Worm (Caenorhabditis elegans) whole organism, late embryonic: ENCODE measurements around the gene kel-8.

Experiments used
- C08G9.2 ChIP-seq: sonication (generic microtip); optimal IDR thresholded peaks from 2 replicates; lab custom pipeline; 2016; ENCODE audit warnings: mild to moderate bottlenecking, missing genetic modification characterization, moderate library complexity, missing compliant biosample characterization
- C38D4.7 ChIP-seq: fragments of 200-800 bp; sonication (Bioruptor generic); optimal IDR thresholded peaks from 2 replicates; lab custom pipeline; 2018; ENCODE audit warnings: mild to moderate bottlenecking, missing genetic modification characterization, moderate library complexity, missing compliant biosample characterization
- K09A11.1 ChIP-seq: sonication (generic microtip); optimal IDR thresholded peaks from 2 replicates; lab custom pipeline; 2017; ENCODE audit warnings: antibody characterized with exemption, mild to moderate bottlenecking, missing genetic modification characterization, missing compliant biosample characterization; ENCODE audit not compliant: insufficient read depth
- ama-1 ChIP-seq: fragments of 150-350 bp; optimal IDR thresholded peaks from 2 replicates; lab custom pipeline; 2014
- ceh-14 ChIP-seq: sonication (generic microtip); optimal IDR thresholded peaks from 2 replicates; lab custom pipeline; 2016; ENCODE audit warnings: missing genotype, missing genetic modification characterization, missing compliant biosample characterization
- ceh-18 ChIP-seq: sonication (generic microtip); optimal IDR thresholded peaks from 2 replicates; lab custom pipeline; 2016; ENCODE audit warnings: missing genetic modification characterization, missing compliant biosample characterization
- ceh-22 ChIP-seq: sonication (generic microtip); optimal IDR thresholded peaks from 2 replicates; lab custom pipeline; 2017; ENCODE audit warnings: missing biosample characterization, missing genetic modification characterization
- ceh-34 ChIP-seq: sonication (generic microtip); optimal IDR thresholded peaks from 2 replicates; lab custom pipeline; 2016; ENCODE audit warnings: mild to moderate bottlenecking, missing genetic modification characterization, missing compliant biosample characterization
- ceh-45 ChIP-seq: fragments of 200-800 bp; sonication (Bioruptor generic); IDR thresholded peaks from 2 replicates; pipeline ENCODE4 v1.3.6; 2022; ENCODE audit warnings: missing genetic modification reagents, missing genetic modification characterization, missing compliant biosample characterization
- ceh-48 ChIP-seq: sonication (generic microtip); optimal IDR thresholded peaks from 2 replicates; lab custom pipeline; 2016; ENCODE audit warnings: missing genetic modification characterization, inconsistent platforms, missing compliant biosample characterization
- dmd-4 ChIP-seq: sonication (generic microtip); optimal IDR thresholded peaks from 2 replicates; lab custom pipeline; 2016; ENCODE audit warnings: borderline replicate concordance, missing genetic modification characterization, missing compliant biosample characterization
- elt-2 ChIP-seq: sonication (generic microtip); optimal IDR thresholded peaks from 2 replicates; lab custom pipeline; 2016; ENCODE audit warnings: missing genetic modification reagents, missing genetic modification characterization, missing compliant biosample characterization
- elt-4 ChIP-seq: sonication (generic microtip); optimal IDR thresholded peaks from 2 replicates; lab custom pipeline; 2016; ENCODE audit warnings: missing genetic modification characterization, missing compliant biosample characterization
- ets-4 ChIP-seq: sonication (generic microtip); optimal IDR thresholded peaks from 2 replicates; lab custom pipeline; 2016; ENCODE audit warnings: missing genetic modification characterization, missing compliant biosample characterization
- fax-1 ChIP-seq: sonication (generic microtip); optimal IDR thresholded peaks from 2 replicates; lab custom pipeline; 2016; ENCODE audit warnings: missing genotype, missing genetic modification characterization, missing compliant biosample characterization
- fkh-6 ChIP-seq: sonication (generic microtip); optimal IDR thresholded peaks from 2 replicates; lab custom pipeline; 2016; ENCODE audit warnings: missing genetic modification characterization, missing compliant biosample characterization
- hlh-13 ChIP-seq: fragments of 200-800 bp; sonication (Bioruptor generic); optimal IDR thresholded peaks from 2 replicates; lab custom pipeline; 2018; ENCODE audit warnings: mild to moderate bottlenecking, missing genetic modification characterization, missing compliant biosample characterization
- hlh-30 ChIP-seq: sonication (generic microtip); optimal IDR thresholded peaks from 2 replicates; lab custom pipeline; 2017; ENCODE audit warnings: antibody characterized with exemption, missing genetic modification characterization, missing compliant biosample characterization; ENCODE audit not compliant: insufficient read depth
- lim-6 ChIP-seq: sonication (generic microtip); optimal IDR thresholded peaks from 2 replicates; lab custom pipeline; 2016; ENCODE audit warnings: missing genetic modification characterization, missing compliant biosample characterization
- nfya-1 ChIP-seq: sonication (generic microtip); optimal IDR thresholded peaks from 2 replicates; lab custom pipeline; 2017; ENCODE audit warnings: missing genetic modification characterization, mild to moderate bottlenecking, missing compliant biosample characterization, antibody characterized with exemption, moderate library complexity
- nhr-11 ChIP-seq: fragments of 150-350 bp; optimal IDR thresholded peaks from 2 replicates; lab custom pipeline; 2014; ENCODE audit warnings: missing biosample characterization, missing genetic modification characterization
- nhr-232 ChIP-seq: sonication (generic microtip); optimal IDR thresholded peaks from 2 replicates; lab custom pipeline; 2016; ENCODE audit warnings: missing genetic modification characterization, missing compliant biosample characterization
- npax-4 ChIP-seq: sonication (generic microtip); optimal IDR thresholded peaks from 2 replicates; lab custom pipeline; 2016; ENCODE audit warnings: missing genetic modification characterization, missing compliant biosample characterization
- pat-9 ChIP-seq: fragments of 200-800 bp; sonication (Bioruptor generic); optimal IDR thresholded peaks from 2 replicates; lab custom pipeline; 2018; ENCODE audit warnings: mild to moderate bottlenecking, missing genetic modification characterization, moderate library complexity, missing compliant biosample characterization
- pax-1 ChIP-seq: fragments of 150-350 bp; optimal IDR thresholded peaks from 2 replicates; lab custom pipeline; 2014; ENCODE audit warnings: missing biosample characterization, missing genetic modification characterization
- pha-4 ChIP-seq: fragments of 150-350 bp; optimal IDR thresholded peaks from 2 replicates; lab custom pipeline; 2018; ENCODE audit warnings: missing biosample characterization, missing genetic modification reagents, missing genetic modification characterization
- pqm-1 ChIP-seq: sonication (generic microtip); optimal IDR thresholded peaks from 2 replicates; lab custom pipeline; 2016; ENCODE audit warnings: missing genetic modification characterization, missing compliant biosample characterization
- sox-4 ChIP-seq: sonication (generic microtip); optimal IDR thresholded peaks from 2 replicates; lab custom pipeline; 2017; ENCODE audit warnings: mild to moderate bottlenecking, missing genetic modification characterization, inconsistent platforms, missing compliant biosample characterization
- syd-9 ChIP-seq: sonication (generic microtip); optimal IDR thresholded peaks from 2 replicates; lab custom pipeline; 2016; ENCODE audit warnings: mild to moderate bottlenecking, missing genetic modification characterization, moderate library complexity, missing compliant biosample characterization
- tbx-2 ChIP-seq: sonication (generic microtip); optimal IDR thresholded peaks from 2 replicates; lab custom pipeline; 2016; ENCODE audit warnings: missing genetic modification characterization, missing compliant biosample characterization
- ttx-3 ChIP-seq: sonication (generic microtip); optimal IDR thresholded peaks from 2 replicates; lab custom pipeline; 2016; ENCODE audit warnings: missing genetic modification reagents, missing genetic modification characterization, missing compliant biosample characterization
- unc-3 ChIP-seq, 2 experiments: fragments of 200-800 bp in 1 of 2; sonication (Bioruptor generic) in 1 of 2; sonication (generic microtip) in 1 of 2; conservative IDR thresholded peaks in 1 of 2; optimal IDR thresholded peaks in 1 of 2; 2 replicates each; pipeline versions ENCODE4 v1.3.6 to Lab custom; 2016 to 2022; ENCODE audit warnings: missing compliant biosample characterization in 2 of 2, missing genetic modification characterization in 2 of 2, missing genetic modification reagents in 1 of 2
- unc-42 ChIP-seq: sonication (generic microtip); optimal IDR thresholded peaks from 2 replicates; lab custom pipeline; 2016; ENCODE audit warnings: missing genotype, missing genetic modification characterization, missing compliant biosample characterization
- unc-86 ChIP-seq: sonication (generic microtip); optimal IDR thresholded peaks from 2 replicates; lab custom pipeline; 2016; ENCODE audit warnings: missing genetic modification characterization, missing compliant biosample characterization
- ztf-16 ChIP-seq: sonication (generic microtip); optimal IDR thresholded peaks from 2 replicates; lab custom pipeline; 2017; ENCODE audit warnings: missing genetic modification characterization, missing compliant biosample characterization

kel-8 gene

DNA sequence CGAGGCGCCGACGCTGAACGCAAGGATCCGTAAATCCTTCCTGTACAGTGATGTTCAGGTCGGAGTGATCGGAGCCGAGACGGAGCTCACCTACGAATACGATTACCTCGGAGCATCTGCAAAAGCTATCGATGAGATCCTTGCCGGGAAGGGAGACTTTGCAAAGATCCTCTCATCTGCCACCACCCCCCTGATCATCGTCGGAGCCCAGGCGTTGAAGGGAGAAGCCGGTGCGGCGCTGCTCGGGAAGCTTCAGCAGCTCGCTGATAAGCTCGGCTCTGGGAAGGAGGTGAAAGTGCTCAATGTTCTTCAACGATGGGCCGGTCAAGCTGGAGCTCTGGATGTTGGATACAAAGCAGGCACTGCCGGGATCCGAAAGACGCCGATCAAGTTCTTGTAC lies 32.0 kb downstream of the kel-8 start:
- TF ChIP-seq ztf-16 (tag; lab: Kevin White, UChicago) (no peak), ceh-14 (tag; lab: Kevin White, UChicago) (no peak), syd-9 (tag; lab: Kevin White, UChicago) (no peak), pax-1 (tag; lab: Kevin White, UChicago) (no peak), dmd-4 (tag; lab: Kevin White, UChicago) (no peak), fax-1 (tag; lab: Kevin White, UChicago) (no peak), unc-3 (GFP tag; conservative IDR thresholded peaks at IDR 0.05; lab: Robert Waterston, UW) (no peak), unc-3 (tag; optimal IDR thresholded peaks at IDR 0.05; lab: Kevin White, UChicago) (no peak), unc-86 (no peak), tbx-2 (tag; lab: Kevin White, UChicago) (no peak)

DNA sequence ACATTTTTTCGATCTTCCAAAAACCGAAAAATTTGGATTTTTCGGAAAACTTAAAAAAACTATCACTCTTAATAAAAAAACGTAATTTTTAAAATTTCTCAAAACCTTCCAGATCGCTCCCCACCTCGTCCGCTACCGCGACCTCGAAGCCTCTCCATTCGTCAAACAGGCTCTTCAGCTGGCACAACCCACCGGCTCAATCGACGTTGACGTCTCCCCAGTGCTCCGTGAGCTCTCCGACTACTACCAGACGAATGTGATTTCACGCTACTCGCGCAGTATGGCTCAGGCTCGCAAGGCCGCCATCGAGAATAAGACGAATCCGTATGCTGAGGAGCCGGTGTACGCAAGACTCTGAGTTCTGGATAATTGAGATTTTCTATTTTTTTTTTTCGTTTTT lies 35.1 kb downstream of the kel-8 start:
- TF ChIP-seq nhr-11 (tag; lab: Kevin White, UChicago) (no peak), unc-42 (tag; lab: Kevin White, UChicago) (no peak), ceh-45 (GFP tag; lab: Robert Waterston, UW) (no peak), npax-4 (tag; lab: Kevin White, UChicago) (no peak), ceh-22 (tag; lab: Kevin White, UChicago) (no peak)

ce11 chrV:2710192-2710591 lies 38.9 kb downstream of the kel-8 start:
- TF ChIP-seq pha-4 (tag; lab: Kevin White, UChicago), result no peak
- no peak for TF ChIP-seq ceh-48 (tag; lab: Kevin White, UChicago)
- TF ChIP-seq nfya-1 (tag; lab: Kevin White, UChicago), result peak; percentile 54
- TF ChIP-seq, all 69 proteins: peak for 1

DNA sequence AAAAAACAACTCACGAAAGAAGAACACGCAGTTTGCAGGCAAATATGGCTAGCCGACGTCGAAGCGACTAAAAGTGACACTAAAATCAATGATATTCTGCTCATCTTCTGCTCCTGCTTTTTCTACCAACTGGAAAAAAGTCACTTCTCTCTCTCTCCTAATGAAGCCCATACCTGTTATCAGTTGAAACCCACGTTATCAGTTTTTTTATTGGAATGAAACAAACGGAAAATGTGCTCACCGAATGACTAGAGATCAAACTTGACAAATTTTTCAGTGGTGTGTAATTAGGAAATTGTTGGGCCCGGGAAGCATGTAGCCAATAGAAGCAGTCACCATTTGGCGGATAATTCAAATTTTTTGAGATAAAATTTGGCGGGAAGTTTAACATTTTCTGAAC lies 40.2 kb downstream of the kel-8 start, which contains the start of gene C24B9.3:
C24B9.3 (minus strand) TSS at position 171 of the 400 bp plus-strand sequence.
- TF ChIP-seq elt-2 (tag; lab: Kevin White, UChicago), result peak; percentile 29
- TF ChIP-seq dmd-4 (tag; lab: Kevin White, UChicago), result no peak
- TF ChIP-seq C08G9.2 (tag; lab: Kevin White, UChicago), result no peak
- TF ChIP-seq elt-4 (tag; lab: Kevin White, UChicago), result no peak
- TF ChIP-seq ama-1 (lab: Kevin White, UChicago), result no peak

DNA sequence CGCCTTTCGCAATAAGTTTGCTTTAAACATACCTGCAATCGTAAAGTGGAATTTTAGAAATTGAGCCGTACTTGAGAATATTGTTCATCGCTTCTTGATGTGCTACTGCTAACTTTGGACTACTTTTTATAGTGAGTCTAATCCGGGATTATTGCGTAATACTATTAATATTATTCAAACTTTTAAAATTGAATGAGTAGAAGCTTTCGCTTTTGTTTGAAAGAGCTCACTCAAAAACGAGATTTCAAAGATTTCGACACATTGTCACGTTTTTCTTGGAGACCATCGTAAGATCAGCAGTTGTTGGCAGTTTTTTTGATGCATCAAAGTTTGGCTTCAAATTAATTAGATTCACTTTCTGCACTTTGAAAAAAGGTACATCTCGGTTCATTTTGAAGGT lies 42.3 kb downstream of the kel-8 start, which contains the start of gene srt-28:
srt-28 (minus strand) TSS at position 101 of the 400 bp plus-strand sequence.
- TF ChIP-seq ttx-3 (tag; lab: Kevin White, UChicago) (no peak), pha-4 (tag; lab: Kevin White, UChicago) (no peak), ceh-34 (no peak), ets-4 (tag; lab: Kevin White, UChicago) (no peak), sox-4 (tag; lab: Kevin White, UChicago) (no peak), ceh-18 (tag; lab: Kevin White, UChicago) (no peak), ceh-14 (tag; lab: Kevin White, UChicago) (no peak), unc-86 (no peak), nhr-232 (tag; lab: Kevin White, UChicago) (no peak), hlh-13 (no peak), K09A11.1 (tag; lab: Kevin White, UChicago) (no peak), C38D4.7 (GFP tag; lab: Kevin White, UChicago) (no peak), C08G9.2 (tag; lab: Kevin White, UChicago) (no peak), lim-6 (tag; lab: Kevin White, UChicago) (no peak), pat-9 (tag; lab: Kevin White, UChicago) (no peak), pqm-1 (tag; lab: Kevin White, UChicago) (no peak), fkh-6 (tag; lab: Kevin White, UChicago) (no peak), hlh-30 (tag; lab: Kevin White, UChicago) (no peak), tbx-2 (tag; lab: Kevin White, UChicago) (no peak)
